Fruit fly (Drosophila melanogaster): ENCODE data around the gene boss.

The boss gene

dm6 chr3R:26002570-26003332 is 41.0 kb downstream of the boss start (continued):
- no peak for TF ChIP-seq CG3838 (GFP tag; optimal IDR thresholded peaks at IDR 0.05)
- TF ChIP-seq vvl (GFP tag; IDR thresholded peaks at IDR 0.05) = no peak
- peak; percentile 98 for TF ChIP-seq sqz (GFP tag; optimal IDR thresholded peaks at IDR 0.05)
- no peak for TF ChIP-seq CG7839 (tag; optimal IDR thresholded peaks at IDR 0.05)
- TF ChIP-seq sens (GFP tag) = peak; percentile 76
- TF ChIP-seq chinmo (GFP tag; IDR thresholded peaks at IDR 0.05; ENCODE audit: partially characterized antibody) = 0 out of 4 replicates have a peak, but pooled peaks have one; percentile 69
- TF ChIP-seq Nf-YB (GFP tag; optimal IDR thresholded peaks at IDR 0.05) = no peak
- peak in 1 of 2 experiments; percentile 1 for TF ChIP-seq dpn (GFP tag; optimal IDR thresholded peaks at IDR 0.05)
- no peak for TF ChIP-seq CG15514 (GFP tag; optimal IDR thresholded peaks at IDR 0.05)
- TF ChIP-seq sc (optimal IDR thresholded peaks at IDR 0.05) = no peak
- peak; percentile 12 for TF ChIP-seq sc (GFP tag; optimal IDR thresholded peaks at IDR 0.05)
- TF ChIP-seq grn (GFP tag; optimal IDR thresholded peaks at IDR 0.05) = peak; percentile 77
- peak; percentile 14 for TF ChIP-seq dmrt99B (tag; optimal IDR thresholded peaks at IDR 0.05)
- peak; percentile 99 for TF ChIP-seq kni (GFP tag; optimal IDR thresholded peaks at IDR 0.05)
- no peak for TF ChIP-seq p53 (GFP tag; optimal IDR thresholded peaks at IDR 0.05)
- TF ChIP-seq CG12769 (tag; optimal IDR thresholded peaks at IDR 0.05) = peak; percentile 68
- TF ChIP-seq mirr (GFP tag; optimal IDR thresholded peaks at IDR 0.05) = peak; percentile 19
- peak; percentile 66 for TF ChIP-seq Deaf1 (tag; optimal IDR thresholded peaks at IDR 0.05)
- 0 out of 3 replicates have a peak, but pooled peaks have one; percentile 24 for TF ChIP-seq z (GFP tag; IDR thresholded peaks at IDR 0.05)
- TF ChIP-seq gsb-n (tag; optimal IDR thresholded peaks at IDR 0.05) = peak; percentile 53
- TF ChIP-seq Hr78 (GFP tag; optimal IDR thresholded peaks at IDR 0.05) = peak in 1 of 2 experiments; percentile 25
- TF ChIP-seq Bteb2 (GFP tag; optimal IDR thresholded peaks at IDR 0.05) = no peak
- no peak for TF ChIP-seq CG13123 (GFP tag; optimal IDR thresholded peaks at IDR 0.05)
- peak; percentile 26 for TF ChIP-seq chn (GFP tag; optimal IDR thresholded peaks at IDR 0.05)
- TF ChIP-seq chm (GFP tag; IDR thresholded peaks at IDR 0.05) = no peak
- peak; percentile 64 for TF ChIP-seq oc (tag; optimal IDR thresholded peaks at IDR 0.05)
- peak; percentile 23 for TF ChIP-seq zen (tag; optimal IDR thresholded peaks at IDR 0.05)
- no peak for TF ChIP-seq pum (GFP tag; optimal IDR thresholded peaks at IDR 0.05)
- TF ChIP-seq zen2 (GFP tag; IDR thresholded peaks at IDR 0.05; ENCODE audit: partially characterized antibody) = 0 out of 3 replicates have a peak, but pooled peaks have one; percentile 26
- TF ChIP-seq E2f2 (GFP tag; IDR thresholded peaks at IDR 0.05) = no peak
- TF ChIP-seq Blimp-1 (GFP tag; optimal IDR thresholded peaks at IDR 0.05) = peak; percentile 51
- no peak for TF ChIP-seq CG3995 (GFP tag; optimal IDR thresholded peaks at IDR 0.05)
- no peak for TF ChIP-seq esg (GFP tag; conservative IDR thresholded peaks at IDR 0.05)
- TF ChIP-seq cwo (GFP tag; optimal IDR thresholded peaks at IDR 0.05) = peak; percentile 56
- no peak for TF ChIP-seq GATAe (GFP tag; conservative IDR thresholded peaks at IDR 0.05)
- no peak for TF ChIP-seq Nf-YA (GFP tag; IDR thresholded peaks at IDR 0.05)
- peak; percentile 91 for TF ChIP-seq abd-A (tag; optimal IDR thresholded peaks at IDR 0.05)
- no peak for TF ChIP-seq ERR (GFP tag; optimal IDR thresholded peaks at IDR 0.05)
- no peak for TF ChIP-seq exex (tag; optimal IDR thresholded peaks at IDR 0.05)
- TF ChIP-seq ci (GFP tag; IDR thresholded peaks at IDR 0.05) = 0 out of 3 replicates have a peak, but pooled peaks have one; percentile 5
- TF ChIP-seq CG32772 (GFP tag; IDR thresholded peaks at IDR 0.05) = peak; percentile 27; the same call in 1 of the 2 replicates
- peak; percentile 98 for TF ChIP-seq pros (GFP tag; optimal IDR thresholded peaks at IDR 0.05)
- TF ChIP-seq Stat92E (GFP tag; optimal IDR thresholded peaks at IDR 0.05) = no peak
